Worm (Caenorhabditis elegans) whole organism, L2 larva: Measurements from ENCODE around the gene nspc-9.

Source experiments
- C34F6.9 ChIP-seq: fragments of 150-350 bp; optimal IDR thresholded peaks from 2 replicates; lab custom pipeline; 2014; ENCODE audit warnings: missing biosample characterization, missing genetic modification characterization
- F13H6.1 ChIP-seq: sonication (generic microtip); optimal IDR thresholded peaks from 2 replicates; lab custom pipeline; 2016; ENCODE audit warnings: missing genetic modification characterization, missing compliant biosample characterization
- Y55F3AM.14 ChIP-seq: fragments of 200-800 bp; sonication (Bioruptor generic); optimal IDR thresholded peaks from 2 replicates; lab custom pipeline; 2018; ENCODE audit warnings: mild to moderate bottlenecking, missing genetic modification characterization, missing compliant biosample characterization
- aly-2 ChIP-seq: fragments of 150-350 bp; optimal IDR thresholded peaks from 2 replicates; lab custom pipeline; 2014; ENCODE audit warnings: missing biosample characterization, missing genetic modification characterization
- blmp-1 ChIP-seq: sonication (generic microtip); optimal IDR thresholded peaks from 2 replicates; lab custom pipeline; 2017; ENCODE audit warnings: missing genetic modification characterization, mild to moderate bottlenecking, missing compliant biosample characterization, antibody characterized with exemption, moderate library complexity; ENCODE audit not compliant: insufficient read depth
- ceh-82 ChIP-seq: fragments of 150-350 bp; optimal IDR thresholded peaks from 2 replicates; lab custom pipeline; 2014; ENCODE audit warnings: missing biosample characterization, missing genetic modification characterization
- crh-2 ChIP-seq: sonication (generic microtip); optimal IDR thresholded peaks from 2 replicates; lab custom pipeline; 2017; ENCODE audit warnings: missing biosample characterization, missing genetic modification characterization
- dmd-4 ChIP-seq: sonication (generic microtip); optimal IDR thresholded peaks from 2 replicates; lab custom pipeline; 2017; ENCODE audit warnings: missing biosample characterization, missing genetic modification characterization
- egl-27 ChIP-seq: sonication (generic microtip); optimal IDR thresholded peaks from 3 replicates; lab custom pipeline; 2017; ENCODE audit warnings: missing biosample characterization, missing genetic modification reagents, missing genetic modification characterization
- fos-1 ChIP-seq: fragments of 150-350 bp; optimal IDR thresholded peaks from 2 replicates; lab custom pipeline; 2014; ENCODE audit warnings: missing biosample characterization, missing genetic modification characterization
- gmeb-1 ChIP-seq: fragments of 150-350 bp; optimal IDR thresholded peaks from 2 replicates; lab custom pipeline; 2014; ENCODE audit warnings: missing biosample characterization, missing genetic modification characterization
- lin-13 ChIP-seq: fragments of 150-350 bp; optimal IDR thresholded peaks from 2 replicates; lab custom pipeline; 2014; ENCODE audit warnings: missing biosample characterization, missing genetic modification reagents, missing genetic modification characterization
- lin-39 ChIP-seq: fragments of 150-350 bp; optimal IDR thresholded peaks from 2 replicates; lab custom pipeline; 2014; ENCODE audit warnings: missing biosample characterization, missing genetic modification reagents, missing genetic modification characterization
- mab-5 ChIP-seq: fragments of 150-350 bp; optimal IDR thresholded peaks from 2 replicates; lab custom pipeline; 2014; ENCODE audit warnings: missing biosample characterization, missing genetic modification characterization
- mdl-1 ChIP-seq, 2 experiments: fragments of 150-350 bp in 1 of 2; sonication (generic microtip) in 1 of 2; optimal IDR thresholded peaks; 2 replicates each; lab custom pipeline; 2017; ENCODE audit warnings: missing biosample characterization in 2 of 2, missing genetic modification characterization in 2 of 2
- nhr-10 ChIP-seq: sonication (generic microtip); optimal IDR thresholded peaks from 2 replicates; lab custom pipeline; 2017; ENCODE audit warnings: missing biosample characterization, missing genetic modification characterization
- nhr-129 ChIP-seq: fragments of 150-350 bp; optimal IDR thresholded peaks from 2 replicates; lab custom pipeline; 2014; ENCODE audit warnings: missing biosample characterization, missing genetic modification characterization
- nhr-21 ChIP-seq: fragments of 150-350 bp; optimal IDR thresholded peaks from 2 replicates; lab custom pipeline; 2014; ENCODE audit warnings: missing biosample characterization, missing genetic modification characterization
- nhr-23 ChIP-seq: fragments of 150-350 bp; optimal IDR thresholded peaks from 2 replicates; lab custom pipeline; 2014; ENCODE audit warnings: missing biosample characterization, missing genetic modification reagents, missing genetic modification characterization
- nhr-25 ChIP-seq: fragments of 150-350 bp; sonication (generic microtip); optimal IDR thresholded peaks from 3 replicates; lab custom pipeline; 2014; ENCODE audit warnings: missing biosample characterization, missing genetic modification characterization
- nhr-6 ChIP-seq: fragments of 150-350 bp; optimal IDR thresholded peaks from 2 replicates; lab custom pipeline; 2014; ENCODE audit warnings: missing biosample characterization, missing genetic modification characterization
- peb-1 ChIP-seq: fragments of 150-350 bp; optimal IDR thresholded peaks from 2 replicates; lab custom pipeline; 2014; ENCODE audit warnings: missing biosample characterization, missing genetic modification characterization
- sem-4 ChIP-seq: fragments of 150-350 bp; optimal IDR thresholded peaks from 2 replicates; lab custom pipeline; 2014; ENCODE audit warnings: missing biosample characterization, missing genetic modification reagents, missing genetic modification characterization
- sma-3 ChIP-seq: sonication (generic microtip); optimal IDR thresholded peaks from 2 replicates; lab custom pipeline; 2016; ENCODE audit warnings: missing genetic modification reagents, missing genetic modification characterization, missing compliant biosample characterization
- sma-9 ChIP-seq, 2 experiments: fragments of 150-350 bp in 1 of 2; sonication (generic microtip) in 1 of 2; optimal IDR thresholded peaks; 2 replicates each; lab custom pipeline; 2014 to 2016; ENCODE audit warnings: missing genetic modification characterization in 2 of 2, mild to moderate bottlenecking in 1 of 2, missing biosample characterization in 1 of 2, missing compliant biosample characterization in 1 of 2, missing genetic modification reagents in 1 of 2, moderate library complexity in 1 of 2
- snpc-4 ChIP-seq: fragments of 150-350 bp; optimal IDR thresholded peaks from 2 replicates; lab custom pipeline; 2014; ENCODE audit warnings: missing biosample characterization, missing genetic modification characterization
- unc-55 ChIP-seq: fragments of 150-350 bp; sonication (generic microtip); optimal IDR thresholded peaks from 3 replicates; lab custom pipeline; 2014; ENCODE audit warnings: missing biosample characterization, missing genetic modification reagents, missing genetic modification characterization
- unc-62 ChIP-seq: fragments of 150-350 bp; optimal IDR thresholded peaks from 2 replicates; lab custom pipeline; 2014; ENCODE audit warnings: missing biosample characterization, missing genetic modification reagents, missing genetic modification characterization
- zag-1 ChIP-seq: fragments of 150-350 bp; optimal IDR thresholded peaks from 2 replicates; lab custom pipeline; 2014; ENCODE audit warnings: missing biosample characterization, missing genetic modification characterization
- ztf-11 ChIP-seq: sonication (generic microtip); optimal IDR thresholded peaks from 2 replicates; lab custom pipeline; 2017; ENCODE audit warnings: missing biosample characterization, missing genetic modification characterization
- ztf-4 ChIP-seq: fragments of 150-350 bp; optimal IDR thresholded peaks from 2 replicates; lab custom pipeline; 2014; ENCODE audit warnings: missing biosample characterization, missing genetic modification characterization

nspc-9 gene

ce11 chrX:12343279-12343678 is at the start of gene nspc-9, which contains the start of gene nspc-10:
Gene nspc-9 (minus strand): TSS chrX:12343379.
Gene nspc-10 (plus strand): TSS chrX:12343609.
- TF ChIP-seq egl-27 (tag; lab: Kevin White, UChicago) (no peak), peb-1 (tag; lab: Kevin White, UChicago) (no peak), nhr-21 (tag; lab: Kevin White, UChicago) (no peak), Y55F3AM.14 (GFP tag; lab: Kevin White, UChicago) (no peak), blmp-1 (tag; lab: Kevin White, UChicago) (no peak)

- TF ChIP-seq ztf-4 (tag; lab: Kevin White, UChicago) (no peak), blmp-1 (tag; lab: Kevin White, UChicago) (no peak)
Observed at ce11 chrX:12391380-12391779, 48.2 kb upstream of the nspc-9 start, which contains the start of gene nekl-3. Gene nekl-3 (minus strand): TSS chrX:12391480.

- no peak for TF ChIP-seq lin-39 (tag; lab: Kevin White, UChicago)
- TF ChIP-seq nhr-129 (tag; lab: Kevin White, UChicago) = no peak
- no peak for TF ChIP-seq mdl-1 (tag; optimal IDR thresholded peaks at IDR 0.05; lab: Kevin White, UChicago)
- no peak for TF ChIP-seq ztf-11 (tag; lab: Kevin White, UChicago)
- TF ChIP-seq nhr-23 (tag; lab: Kevin White, UChicago) = no peak
- no peak for TF ChIP-seq unc-62
- no peak for TF ChIP-seq aly-2 (tag; lab: Kevin White, UChicago)
- TF ChIP-seq, all 48 proteins: peak for 0
Observed at ce11 chrX:12378293-12378692, 35.1 kb upstream of the nspc-9 start, which contains the start of gene glb-13. Gene glb-13 (minus strand): TSS chrX:12378393.

ce11 chrX:12375783-12376182 is 32.6 kb upstream of the nspc-9 start:
- no peak for TF ChIP-seq snpc-4 (tag; lab: Kevin White, UChicago)
- TF ChIP-seq ztf-4 (tag; lab: Kevin White, UChicago) = no peak
- no peak for TF ChIP-seq lin-13 (GFP tag; lab: Kevin White, UChicago)
- TF ChIP-seq mab-5 (tag; lab: Kevin White, UChicago) = no peak
- no peak for TF ChIP-seq fos-1 (tag; lab: Kevin White, UChicago)
- TF ChIP-seq crh-2 (tag; lab: Kevin White, UChicago) = no peak
- TF ChIP-seq nhr-6 (tag; lab: Kevin White, UChicago) = no peak
- no peak for TF ChIP-seq gmeb-1
- no peak for TF ChIP-seq Y55F3AM.14 (GFP tag; lab: Kevin White, UChicago)
- no peak for TF ChIP-seq nhr-10

ce11 chrX:12371321-12371720 is 28.1 kb upstream of the nspc-9 start, which contains the start of gene rif-1.2:
Gene rif-1.2 (minus strand): TSS chrX:12371421.
- no peak for TF ChIP-seq egl-27 (tag; lab: Kevin White, UChicago)
- TF ChIP-seq ztf-4 (tag; lab: Kevin White, UChicago) = no peak
- TF ChIP-seq nhr-6 (tag; lab: Kevin White, UChicago) = no peak
- TF ChIP-seq sem-4 = no peak
- TF ChIP-seq peb-1 (tag; lab: Kevin White, UChicago) = no peak
- no peak for TF ChIP-seq lin-13 (GFP tag; lab: Kevin White, UChicago)
- no peak for TF ChIP-seq nhr-129 (tag; lab: Kevin White, UChicago)
- no peak for TF ChIP-seq lin-39 (tag; lab: Kevin White, UChicago)
- TF ChIP-seq nhr-25 (tag; lab: Kevin White, UChicago) = no peak

ce11 chrX:12367498-12367897 is 24.3 kb upstream of the nspc-9 start:
- peak; percentile 76 for TF ChIP-seq nhr-129 (tag; lab: Kevin White, UChicago)
- TF ChIP-seq mdl-1 (tag; optimal IDR thresholded peaks at IDR 0.05; lab: Kevin White, UChicago) = peak in 1 of 2 experiments; percentile 41
- TF ChIP-seq crh-2 (tag; lab: Kevin White, UChicago) = peak; percentile 49
- TF ChIP-seq fos-1 (tag; lab: Kevin White, UChicago) = peak; percentile 24
- TF ChIP-seq F13H6.1 = peak; percentile 9
- TF ChIP-seq ceh-82 (tag; lab: Kevin White, UChicago) = no peak
- TF ChIP-seq zag-1 (tag; lab: Kevin White, UChicago) = peak; percentile 35
- TF ChIP-seq sma-9 (GFP tag; optimal IDR thresholded peaks at IDR 0.05; lab: Kevin White, UChicago) = peak; percentile 51
- no peak for TF ChIP-seq sma-9 (tag; optimal IDR thresholded peaks at IDR 0.05; lab: Kevin White, UChicago)
- TF ChIP-seq sma-3 = no peak
- no peak for TF ChIP-seq dmd-4 (tag; lab: Kevin White, UChicago)
- TF ChIP-seq unc-55 = peak; percentile 56
- peak; percentile 36 for TF ChIP-seq C34F6.9 (tag; lab: Kevin White, UChicago)
- TF ChIP-seq, all 48 proteins: peak for 9
